Worm (Caenorhabditis elegans) whole organism, L2 larva: Measurements from ENCODE around the gene glna-2.
A peak's percentile ranks its signal among the peaks of the same experiment; 100 is the strongest.

ENCODE experiments used
- C34F6.9 ChIP-seq: fragments of 150-350 bp; optimal IDR thresholded peaks from 2 replicates; lab custom pipeline; 2014; ENCODE audit warnings: missing biosample characterization, missing genetic modification characterization
- F13H6.1 ChIP-seq: sonication (generic microtip); optimal IDR thresholded peaks from 2 replicates; lab custom pipeline; 2016; ENCODE audit warnings: missing genetic modification characterization, missing compliant biosample characterization
- R02D3.7 ChIP-seq: fragments of 150-350 bp; optimal IDR thresholded peaks from 2 replicates; lab custom pipeline; 2014; ENCODE audit warnings: missing biosample characterization, missing genetic modification characterization
- Y55F3AM.14 ChIP-seq: fragments of 200-800 bp; sonication (Bioruptor generic); optimal IDR thresholded peaks from 2 replicates; lab custom pipeline; 2018; ENCODE audit warnings: mild to moderate bottlenecking, missing genetic modification characterization, missing compliant biosample characterization
- ZK546.5 ChIP-seq: sonication (generic microtip); optimal IDR thresholded peaks from 2 replicates; lab custom pipeline; 2017; ENCODE audit warnings: missing biosample characterization, missing genetic modification characterization
- alr-1 ChIP-seq: fragments of 150-350 bp; optimal IDR thresholded peaks from 2 replicates; lab custom pipeline; 2014; ENCODE audit warnings: missing biosample characterization, missing genetic modification characterization
- aly-2 ChIP-seq: fragments of 150-350 bp; optimal IDR thresholded peaks from 2 replicates; lab custom pipeline; 2014; ENCODE audit warnings: missing biosample characterization, missing genetic modification characterization
- blmp-1 ChIP-seq: sonication (generic microtip); optimal IDR thresholded peaks from 2 replicates; lab custom pipeline; 2017; ENCODE audit warnings: missing genetic modification characterization, mild to moderate bottlenecking, missing compliant biosample characterization, antibody characterized with exemption, moderate library complexity; ENCODE audit not compliant: insufficient read depth
- ceh-16 ChIP-seq: fragments of 150-350 bp; optimal IDR thresholded peaks from 2 replicates; lab custom pipeline; 2014; ENCODE audit warnings: missing biosample characterization, missing genetic modification characterization
- ceh-82 ChIP-seq: fragments of 150-350 bp; optimal IDR thresholded peaks from 2 replicates; lab custom pipeline; 2014; ENCODE audit warnings: missing biosample characterization, missing genetic modification characterization
- crh-2 ChIP-seq: sonication (generic microtip); optimal IDR thresholded peaks from 2 replicates; lab custom pipeline; 2017; ENCODE audit warnings: missing biosample characterization, missing genetic modification characterization
- dmd-4 ChIP-seq: sonication (generic microtip); optimal IDR thresholded peaks from 2 replicates; lab custom pipeline; 2017; ENCODE audit warnings: missing biosample characterization, missing genetic modification characterization
- egl-27 ChIP-seq: sonication (generic microtip); optimal IDR thresholded peaks from 3 replicates; lab custom pipeline; 2017; ENCODE audit warnings: missing biosample characterization, missing genetic modification reagents, missing genetic modification characterization
- elt-3 ChIP-seq: sonication (generic microtip); optimal IDR thresholded peaks from 2 replicates; lab custom pipeline; 2017; ENCODE audit warnings: missing biosample characterization, missing genetic modification characterization
- fos-1 ChIP-seq: fragments of 150-350 bp; optimal IDR thresholded peaks from 2 replicates; lab custom pipeline; 2014; ENCODE audit warnings: missing biosample characterization, missing genetic modification characterization
- gmeb-1 ChIP-seq: fragments of 150-350 bp; optimal IDR thresholded peaks from 2 replicates; lab custom pipeline; 2014; ENCODE audit warnings: missing biosample characterization, missing genetic modification characterization
- lin-11 ChIP-seq: fragments of 150-350 bp; sonication (generic microtip); optimal IDR thresholded peaks from 2 replicates; lab custom pipeline; 2014; ENCODE audit warnings: missing biosample characterization, missing genetic modification characterization, inconsistent platforms, mixed read lengths
- lin-13 ChIP-seq: fragments of 150-350 bp; optimal IDR thresholded peaks from 2 replicates; lab custom pipeline; 2014; ENCODE audit warnings: missing biosample characterization, missing genetic modification reagents, missing genetic modification characterization
- lin-39 ChIP-seq: fragments of 150-350 bp; optimal IDR thresholded peaks from 2 replicates; lab custom pipeline; 2014; ENCODE audit warnings: missing biosample characterization, missing genetic modification reagents, missing genetic modification characterization
- lsy-2 ChIP-seq, 2 experiments: fragments of 150-350 bp in 1 of 2; sonication (generic microtip) in 1 of 2; optimal IDR thresholded peaks; 2 replicates each; lab custom pipeline; 2014 to 2017; ENCODE audit warnings: missing biosample characterization in 2 of 2, missing genetic modification characterization in 2 of 2
- mab-5 ChIP-seq: fragments of 150-350 bp; optimal IDR thresholded peaks from 2 replicates; lab custom pipeline; 2014; ENCODE audit warnings: missing biosample characterization, missing genetic modification characterization
- mdl-1 ChIP-seq, 2 experiments: fragments of 150-350 bp in 1 of 2; sonication (generic microtip) in 1 of 2; optimal IDR thresholded peaks; 2 replicates each; lab custom pipeline; 2017; ENCODE audit warnings: missing biosample characterization in 2 of 2, missing genetic modification characterization in 2 of 2
- nhr-11 ChIP-seq: fragments of 150-350 bp; optimal IDR thresholded peaks from 2 replicates; lab custom pipeline; 2014; ENCODE audit warnings: missing biosample characterization, missing genetic modification characterization
- nhr-12 ChIP-seq: fragments of 150-350 bp; optimal IDR thresholded peaks from 2 replicates; lab custom pipeline; 2014; ENCODE audit warnings: missing biosample characterization, missing genetic modification characterization
- nhr-129 ChIP-seq: fragments of 150-350 bp; optimal IDR thresholded peaks from 2 replicates; lab custom pipeline; 2014; ENCODE audit warnings: missing biosample characterization, missing genetic modification characterization
- nhr-21 ChIP-seq: fragments of 150-350 bp; optimal IDR thresholded peaks from 2 replicates; lab custom pipeline; 2014; ENCODE audit warnings: missing biosample characterization, missing genetic modification characterization
- nhr-23 ChIP-seq: fragments of 150-350 bp; optimal IDR thresholded peaks from 2 replicates; lab custom pipeline; 2014; ENCODE audit warnings: missing biosample characterization, missing genetic modification reagents, missing genetic modification characterization
- nhr-237 ChIP-seq: fragments of 150-350 bp; optimal IDR thresholded peaks from 2 replicates; lab custom pipeline; 2014; ENCODE audit warnings: missing biosample characterization, missing genetic modification characterization
- nhr-25 ChIP-seq: fragments of 150-350 bp; sonication (generic microtip); optimal IDR thresholded peaks from 3 replicates; lab custom pipeline; 2014; ENCODE audit warnings: missing biosample characterization, missing genetic modification characterization
- nhr-6 ChIP-seq: fragments of 150-350 bp; optimal IDR thresholded peaks from 2 replicates; lab custom pipeline; 2014; ENCODE audit warnings: missing biosample characterization, missing genetic modification characterization
- nhr-77 ChIP-seq: fragments of 150-350 bp; optimal IDR thresholded peaks from 2 replicates; lab custom pipeline; 2014; ENCODE audit warnings: missing biosample characterization, missing genetic modification characterization
- peb-1 ChIP-seq: fragments of 150-350 bp; optimal IDR thresholded peaks from 2 replicates; lab custom pipeline; 2014; ENCODE audit warnings: missing biosample characterization, missing genetic modification characterization
- sem-4 ChIP-seq: fragments of 150-350 bp; optimal IDR thresholded peaks from 2 replicates; lab custom pipeline; 2014; ENCODE audit warnings: missing biosample characterization, missing genetic modification reagents, missing genetic modification characterization
- skn-1 ChIP-seq: sonication (generic microtip); optimal IDR thresholded peaks from 2 replicates; lab custom pipeline; 2017; ENCODE audit warnings: missing biosample characterization, missing genetic modification characterization
- sma-3 ChIP-seq: sonication (generic microtip); optimal IDR thresholded peaks from 2 replicates; lab custom pipeline; 2016; ENCODE audit warnings: missing genetic modification reagents, missing genetic modification characterization, missing compliant biosample characterization
- sma-9 ChIP-seq, 2 experiments: fragments of 150-350 bp in 1 of 2; sonication (generic microtip) in 1 of 2; optimal IDR thresholded peaks; 2 replicates each; lab custom pipeline; 2014 to 2016; ENCODE audit warnings: missing genetic modification characterization in 2 of 2, mild to moderate bottlenecking in 1 of 2, missing biosample characterization in 1 of 2, missing compliant biosample characterization in 1 of 2, missing genetic modification reagents in 1 of 2, moderate library complexity in 1 of 2
- snpc-4 ChIP-seq: fragments of 150-350 bp; optimal IDR thresholded peaks from 2 replicates; lab custom pipeline; 2014; ENCODE audit warnings: missing biosample characterization, missing genetic modification characterization
- unc-39 ChIP-seq: fragments of 150-350 bp; optimal IDR thresholded peaks from 2 replicates; lab custom pipeline; 2014; ENCODE audit warnings: missing biosample characterization, missing genetic modification characterization
- unc-55 ChIP-seq: fragments of 150-350 bp; sonication (generic microtip); optimal IDR thresholded peaks from 3 replicates; lab custom pipeline; 2014; ENCODE audit warnings: missing biosample characterization, missing genetic modification reagents, missing genetic modification characterization
- unc-62 ChIP-seq: fragments of 150-350 bp; optimal IDR thresholded peaks from 2 replicates; lab custom pipeline; 2014; ENCODE audit warnings: missing biosample characterization, missing genetic modification reagents, missing genetic modification characterization
- zag-1 ChIP-seq: fragments of 150-350 bp; optimal IDR thresholded peaks from 2 replicates; lab custom pipeline; 2014; ENCODE audit warnings: missing biosample characterization, missing genetic modification characterization
- ztf-1 ChIP-seq: fragments of 200-800 bp; sonication (Bioruptor generic); conservative IDR thresholded peaks from 2 replicates; pipeline ENCODE4 v1.3.6; 2022; ENCODE audit warnings: missing genetic modification characterization, missing compliant biosample characterization
- ztf-11 ChIP-seq: sonication (generic microtip); optimal IDR thresholded peaks from 2 replicates; lab custom pipeline; 2017; ENCODE audit warnings: missing biosample characterization, missing genetic modification characterization
- ztf-4 ChIP-seq: fragments of 150-350 bp; optimal IDR thresholded peaks from 2 replicates; lab custom pipeline; 2014; ENCODE audit warnings: missing biosample characterization, missing genetic modification characterization

Gene glna-2

DNA sequence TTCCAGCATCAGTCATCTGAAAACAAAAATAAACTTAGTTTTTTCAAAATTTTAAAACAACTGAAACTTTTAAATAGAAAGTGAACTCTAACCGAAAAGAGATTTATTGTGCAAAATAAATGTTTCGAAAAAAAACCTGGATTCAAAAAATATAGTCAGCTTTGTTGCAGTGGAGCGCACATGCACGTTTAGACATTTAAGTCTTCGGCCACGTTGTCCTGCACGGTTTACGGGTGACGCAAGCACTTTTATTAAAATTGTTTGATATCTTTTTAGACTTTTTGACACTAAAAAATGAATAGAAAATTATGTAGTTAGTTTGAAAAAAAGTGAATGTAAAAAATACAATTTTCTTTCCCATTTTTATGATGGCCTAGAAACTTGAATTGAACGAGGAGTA, 31.0 kb downstream of the glna-2 start, which contains the start of the genes ubh-4 and algn-6:
TSS of gene ubh-4 (minus strand) at position 182 of the 400 bp plus-strand sequence.
TSS of gene algn-6 (plus strand) at position 387 of the 400 bp plus-strand sequence.
- TF ChIP-seq R02D3.7 (no peak), mab-5 (tag; lab: Kevin White, UChicago) (no peak), gmeb-1 (peak; percentile 59), nhr-21 (no peak), snpc-4 (tag; lab: Kevin White, UChicago) (no peak), lin-13 (GFP tag; lab: Kevin White, UChicago) (peak; percentile 6), dmd-4 (no peak), nhr-25 (tag; lab: Kevin White, UChicago) (no peak), peb-1 (no peak), fos-1 (tag; lab: Kevin White, UChicago) (peak; percentile 45), nhr-237 (tag; lab: Kevin White, UChicago) (no peak), skn-1 (tag; lab: Kevin White, UChicago) (peak; percentile 53), egl-27 (tag; lab: Kevin White, UChicago) (no peak), unc-55 (GFP tag; lab: Kevin White, UChicago) (peak; percentile 72), crh-2 (tag; lab: Kevin White, UChicago) (peak; percentile 62), unc-39 (no peak), nhr-23 (tag; lab: Kevin White, UChicago) (no peak), lsy-2 (tag; optimal IDR thresholded peaks at IDR 0.05; lab: Kevin White, UChicago) (peak; percentile 57 to 96), ceh-16 (tag; lab: Kevin White, UChicago) (no peak), nhr-11 (tag; lab: Kevin White, UChicago) (no peak), mdl-1 (tag; optimal IDR thresholded peaks at IDR 0.05; lab: Kevin White, UChicago) (no peak), ceh-82 (no peak), C34F6.9 (tag; lab: Kevin White, UChicago) (peak; percentile 86), zag-1 (no peak), ztf-1 (GFP tag; lab: Robert Waterston, UW) (no peak), unc-62 (GFP tag; lab: Kevin White, UChicago) (no peak), nhr-77 (tag; lab: Kevin White, UChicago) (no peak), sma-3 (GFP tag; lab: Kevin White, UChicago) (peak; percentile 66), alr-1 (tag; lab: Kevin White, UChicago) (no peak), sma-9 (GFP tag; optimal IDR thresholded peaks at IDR 0.05; lab: Kevin White, UChicago) (peak; percentile 26), sma-9 (tag; optimal IDR thresholded peaks at IDR 0.05; lab: Kevin White, UChicago) (no peak), elt-3 (tag; lab: Kevin White, UChicago) (no peak), ZK546.5 (no peak), nhr-129 (tag; lab: Kevin White, UChicago) (peak; percentile 61), aly-2 (tag; lab: Kevin White, UChicago) (no peak)
- TF ChIP-seq, all 48 proteins: peak for 11

DNA sequence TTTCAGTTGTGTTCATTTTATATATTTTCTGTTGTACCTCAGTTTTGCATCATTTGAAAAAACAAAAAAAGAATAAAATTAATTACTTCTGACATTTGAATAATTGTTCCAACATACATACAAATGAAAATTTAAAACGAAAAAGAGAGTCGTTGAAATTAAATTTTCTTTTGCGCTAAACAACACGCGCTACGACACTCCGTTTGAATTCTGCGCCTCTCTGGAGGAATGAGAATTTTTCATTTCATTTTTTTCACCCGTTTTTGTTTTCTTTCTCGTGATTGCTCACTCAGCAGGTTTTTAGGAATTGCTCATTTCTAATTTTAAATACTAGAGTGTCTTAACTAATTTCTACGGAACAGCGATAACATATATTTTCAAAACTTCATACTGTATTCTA, 33.2 kb downstream of the glna-2 start:
- no peak for TF ChIP-seq nhr-11 (tag; lab: Kevin White, UChicago)
- no peak for TF ChIP-seq egl-27 (tag; lab: Kevin White, UChicago)
- no peak for TF ChIP-seq nhr-237 (tag; lab: Kevin White, UChicago)
- TF ChIP-seq peb-1: no peak
- no peak for TF ChIP-seq aly-2 (tag; lab: Kevin White, UChicago)
- no peak for TF ChIP-seq R02D3.7
- TF ChIP-seq ceh-82: no peak
- no peak for TF ChIP-seq ztf-1 (GFP tag; lab: Robert Waterston, UW)
- TF ChIP-seq sma-9 (GFP tag; optimal IDR thresholded peaks at IDR 0.05; lab: Kevin White, UChicago): no peak
- TF ChIP-seq sma-9 (tag; optimal IDR thresholded peaks at IDR 0.05; lab: Kevin White, UChicago): no peak
- no peak for TF ChIP-seq sma-3 (GFP tag; lab: Kevin White, UChicago)
- no peak for TF ChIP-seq ZK546.5
- TF ChIP-seq sem-4 (tag; lab: Kevin White, UChicago): no peak
- no peak for TF ChIP-seq F13H6.1
- TF ChIP-seq unc-39: no peak
- TF ChIP-seq nhr-12 (tag; lab: Kevin White, UChicago): no peak
- TF ChIP-seq nhr-129 (tag; lab: Kevin White, UChicago): peak; percentile 38
- TF ChIP-seq lin-39 (tag; lab: Kevin White, UChicago): no peak
- peak; percentile 34 for TF ChIP-seq lin-13 (GFP tag; lab: Kevin White, UChicago)
- TF ChIP-seq ztf-4 (tag; lab: Kevin White, UChicago): no peak
- TF ChIP-seq nhr-25 (tag; lab: Kevin White, UChicago): no peak
- no peak for TF ChIP-seq nhr-23 (tag; lab: Kevin White, UChicago)
- TF ChIP-seq dmd-4: no peak
- no peak for TF ChIP-seq lin-11 (tag; lab: Kevin White, UChicago)
- no peak for TF ChIP-seq unc-62 (GFP tag; lab: Kevin White, UChicago)
- no peak for TF ChIP-seq gmeb-1
- no peak for TF ChIP-seq ztf-11 (tag; lab: Kevin White, UChicago)
- TF ChIP-seq Y55F3AM.14 (GFP tag; lab: Kevin White, UChicago): no peak
- TF ChIP-seq blmp-1: no peak
- TF ChIP-seq snpc-4 (tag; lab: Kevin White, UChicago): no peak
- no peak for TF ChIP-seq nhr-6 (tag; lab: Kevin White, UChicago)
- TF ChIP-seq lsy-2 (tag; optimal IDR thresholded peaks at IDR 0.05; lab: Kevin White, UChicago): peak in 1 of 2 experiments; percentile 69
- TF ChIP-seq C34F6.9 (tag; lab: Kevin White, UChicago): peak; percentile 66
- no peak for TF ChIP-seq crh-2 (tag; lab: Kevin White, UChicago)
- TF ChIP-seq unc-55 (GFP tag; lab: Kevin White, UChicago): peak; percentile 67
- no peak for TF ChIP-seq mab-5 (tag; lab: Kevin White, UChicago)
